Fruit fly (Drosophila melanogaster): Measurements from ENCODE around the gene CG42245.

Gene CG42245

DNA sequence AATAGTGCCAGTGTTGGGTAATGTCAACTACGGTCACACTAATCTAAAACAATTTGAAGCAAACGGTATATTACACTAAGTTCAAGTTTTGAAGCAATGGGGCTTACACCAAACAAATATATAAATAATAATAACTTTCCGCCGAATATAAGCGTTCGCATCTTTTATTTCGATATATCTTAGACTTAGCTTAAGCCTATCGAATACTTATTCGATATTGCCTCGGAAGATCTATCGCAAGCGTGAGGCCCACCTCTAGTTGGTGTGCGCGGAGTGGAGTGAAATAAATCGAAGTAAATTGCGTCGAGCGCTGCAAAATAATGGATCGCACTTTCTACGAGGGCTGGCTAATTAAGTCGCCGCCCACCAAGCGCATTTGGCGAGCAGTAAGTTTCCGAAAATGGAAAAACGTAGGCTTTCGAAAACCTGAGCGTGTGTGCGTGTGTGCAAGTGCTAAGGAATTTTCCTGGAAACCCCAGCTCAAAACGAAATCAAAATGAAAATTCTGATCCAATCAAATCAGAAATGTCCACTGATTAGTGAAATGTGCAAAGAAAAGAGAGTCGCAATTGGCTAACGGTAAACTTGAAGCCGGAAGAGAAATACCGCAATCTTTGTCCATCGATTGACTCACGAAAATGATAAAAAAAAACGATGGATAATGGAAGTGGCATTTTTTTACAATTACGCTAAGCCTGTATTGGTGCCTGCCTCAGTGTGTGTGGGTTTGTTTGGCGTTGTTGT lies 42.2 kb upstream of the CG42245 start, which contains the start of gene dos (continued):
- peak; percentile 24 for TF ChIP-seq vfl (GFP tag; optimal IDR thresholded peaks at IDR 0.05)
- TF ChIP-seq ranshi (GFP tag; IDR thresholded peaks at IDR 0.05) = no peak

DNA sequence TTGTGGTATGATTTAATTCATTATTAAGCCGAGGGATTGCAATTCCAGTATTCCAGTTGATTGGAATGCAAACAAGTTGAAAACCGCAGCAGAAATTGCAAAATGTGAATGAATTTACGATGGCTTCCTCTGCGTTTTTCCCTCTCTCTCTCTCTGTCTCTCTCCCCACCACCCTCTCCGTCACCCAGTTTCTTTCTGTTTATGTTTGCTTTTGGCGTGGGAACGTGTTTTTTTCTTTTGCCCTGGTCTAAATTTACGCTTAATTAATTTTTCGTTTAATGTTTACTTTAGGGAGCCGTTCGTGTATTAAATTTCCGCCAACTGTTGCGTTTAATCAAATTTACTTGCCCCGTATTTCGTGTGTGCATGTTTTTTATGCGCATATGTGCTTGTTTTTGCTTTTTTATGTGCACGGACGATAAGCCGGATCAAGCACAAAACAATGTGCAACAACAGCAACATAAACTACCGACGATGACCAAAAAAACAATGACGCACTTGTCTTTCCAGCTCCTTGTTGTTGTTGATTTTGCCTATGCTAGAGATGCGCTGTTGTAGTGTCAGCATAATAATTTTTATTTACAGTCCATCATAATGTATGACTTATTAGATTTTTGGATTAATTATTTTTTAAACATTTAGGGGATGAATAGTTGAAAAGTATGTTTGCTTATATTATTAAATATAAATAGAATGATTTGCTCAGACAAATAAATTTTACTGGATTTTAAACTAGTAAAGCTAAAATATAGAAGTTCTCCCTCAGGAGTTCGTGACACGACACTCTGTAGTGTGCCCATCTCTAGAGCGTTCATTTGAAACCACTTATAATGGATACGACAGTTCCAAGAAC lies 41.4 kb upstream of the CG42245 start:
- TF ChIP-seq CG11723 (GFP tag; optimal IDR thresholded peaks at IDR 0.05) (peak; percentile 45), Dek (tag; optimal IDR thresholded peaks at IDR 0.05) (peak; percentile 69), Fer2 (tag; optimal IDR thresholded peaks at IDR 0.05) (peak; percentile 64), Sox102F (GFP tag; optimal IDR thresholded peaks at IDR 0.05) (peak; percentile 80), nau (GFP tag; optimal IDR thresholded peaks at IDR 0.05) (peak; percentile 51), CG3065 (GFP tag; optimal IDR thresholded peaks at IDR 0.05) (no peak), her (GFP tag; optimal IDR thresholded peaks at IDR 0.05) (no peak), CG17912 (GFP tag; optimal IDR thresholded peaks at IDR 0.05) (no peak), CG9817 (tag; optimal IDR thresholded peaks at IDR 0.05) (peak; percentile 69), sima (GFP tag; optimal IDR thresholded peaks at IDR 0.05) (no peak), vnd (GFP tag; IDR thresholded peaks at IDR 0.05; ENCODE audit: partially characterized antibody) (peak; percentile 48; the same call in 2 of the 3 replicates), ash1 (GFP tag; optimal IDR thresholded peaks at IDR 0.05) (no peak), Sry-β (GFP tag; optimal IDR thresholded peaks at IDR 0.05) (peak; percentile 63), exex (tag; optimal IDR thresholded peaks at IDR 0.05) (peak; percentile 54), BEAF-32 (GFP tag; optimal IDR thresholded peaks at IDR 0.05) (peak; percentile 79), Hey (tag; optimal IDR thresholded peaks at IDR 0.05) (no peak), esg (GFP tag; conservative IDR thresholded peaks at IDR 0.05) (peak; percentile 66), CG7556 (GFP tag; optimal IDR thresholded peaks at IDR 0.05) (peak; percentile 84), CG43689 (GFP tag; IDR thresholded peaks at IDR 0.05) (no peak), tx (GFP tag; optimal IDR thresholded peaks at IDR 0.05) (no peak), CG6272 (GFP tag; IDR thresholded peaks at IDR 0.05) (peak; percentile 49; the same call in 1 of the 2 replicates), tap (tag; optimal IDR thresholded peaks at IDR 0.05) (peak; percentile 83), HLH54F (GFP tag; optimal IDR thresholded peaks at IDR 0.05) (peak; percentile 42), sob (GFP tag; IDR thresholded peaks at IDR 0.05) (peak; percentile 64), ci (GFP tag; IDR thresholded peaks at IDR 0.05) (peak; percentile 61), CG7372 (GFP tag; IDR thresholded peaks at IDR 0.05) (no peak), Vsx1 (GFP tag; optimal IDR thresholded peaks at IDR 0.05) (no peak), nerfin-1 (tag; optimal IDR thresholded peaks at IDR 0.05) (peak; percentile 68), abd-A (tag; optimal IDR thresholded peaks at IDR 0.05) (no peak), bigmax (GFP tag; optimal IDR thresholded peaks at IDR 0.05) (no peak), Adf1 (GFP tag; IDR thresholded peaks at IDR 0.05) (peak; percentile 48; the same call in 1 of the 2 replicates), pzg (GFP tag; optimal IDR thresholded peaks at IDR 0.05) (no peak), ac (GFP tag; optimal IDR thresholded peaks at IDR 0.05) (no peak), HmgZ (tag; optimal IDR thresholded peaks at IDR 0.05) (peak; percentile 67), schlank (tag; optimal IDR thresholded peaks at IDR 0.05) (peak; percentile 22), Nf-YC (tag; optimal IDR thresholded peaks at IDR 0.05) (no peak), CG12299 (tag; optimal IDR thresholded peaks at IDR 0.05) (peak; percentile 22), Pdp1 (GFP tag; optimal IDR thresholded peaks at IDR 0.05) (peak in 1 of 2 experiments; percentile 17), CG11247 (GFP tag; IDR thresholded peaks at IDR 0.05) (peak; percentile 18; the same call in 1 of the 2 replicates), jing (GFP tag; optimal IDR thresholded peaks at IDR 0.05) (no peak), D19A (tag; optimal IDR thresholded peaks at IDR 0.05) (peak; percentile 77), CG34376 (GFP tag; optimal IDR thresholded peaks at IDR 0.05) (peak; percentile 60), jumu (GFP tag; optimal IDR thresholded peaks at IDR 0.05) (no peak)
